Worm (Caenorhabditis elegans): ENCODE measurements around the gene F28B4.1.

DNA sequence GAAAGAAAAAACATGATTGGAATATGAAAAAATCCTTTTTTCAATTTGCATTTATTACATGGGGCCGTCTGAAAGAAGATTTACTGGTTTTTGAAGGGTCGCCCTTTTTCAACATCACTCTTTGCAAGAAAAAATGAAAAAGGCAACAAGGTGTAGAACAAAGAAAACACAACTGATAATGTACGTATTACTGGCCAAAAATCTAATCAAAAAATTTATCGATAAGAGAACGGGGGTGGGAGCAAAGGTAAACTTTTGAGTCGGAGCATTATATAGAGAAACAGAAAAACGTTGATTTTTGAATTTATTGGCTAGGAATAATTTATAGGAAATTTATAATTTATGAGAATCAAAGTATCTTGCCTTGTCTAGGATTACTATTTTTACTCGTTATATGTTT is 23.0 kb upstream of the F28B4.1 start:
- TF ChIP-seq pha-4 (tag; optimal IDR thresholded peaks at IDR 0.05) (no peak), dmd-4 (tag; optimal IDR thresholded peaks at IDR 0.05; ENCODE audit: borderline replicate concordance) (no peak), hlh-13 (GFP tag; optimal IDR thresholded peaks at IDR 0.05) (no peak)
